Fruit fly (Drosophila melanogaster): ENCODE measurements around the gene E2f1.

The E2f1 gene

DNA sequence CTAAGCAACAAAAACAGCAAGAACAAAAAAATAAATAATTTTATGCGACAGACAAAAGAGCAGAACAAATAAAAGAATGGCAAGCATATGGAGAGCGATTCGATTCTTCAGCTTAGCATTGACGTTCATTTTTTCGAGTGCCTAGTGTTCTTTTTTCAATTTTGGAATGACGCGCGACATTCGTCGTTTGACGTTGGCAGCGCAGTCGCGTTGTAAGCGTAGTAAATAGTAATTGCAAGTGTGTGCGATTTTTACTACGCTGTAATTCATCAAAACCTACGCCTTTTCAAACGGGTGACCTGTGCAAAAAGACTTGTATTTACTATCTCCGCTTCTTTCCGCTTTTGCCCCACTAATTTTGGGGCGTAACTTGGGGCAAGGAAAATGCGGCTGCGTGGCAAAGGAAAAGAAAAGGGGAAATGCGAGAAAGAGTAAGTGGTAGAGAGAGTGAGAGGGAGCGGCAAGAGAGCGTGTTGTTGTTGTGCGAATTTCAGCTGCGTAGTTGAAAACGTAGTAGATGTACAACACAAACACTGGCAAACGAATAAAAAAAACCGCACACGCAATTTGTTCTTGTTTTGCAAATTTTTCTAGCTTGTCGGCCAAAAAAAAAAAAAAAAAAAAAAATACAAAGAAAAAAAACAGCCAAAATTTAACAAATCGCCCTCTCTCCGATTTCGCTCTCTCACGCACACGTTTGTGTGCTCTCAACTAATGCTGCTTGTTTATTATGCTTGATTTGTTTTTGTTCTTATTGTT is 79.1 kb downstream of the E2f1 start:
- TF ChIP-seq CG8319 (GFP tag; optimal IDR thresholded peaks at IDR 0.05) (no peak), dsx (GFP tag; optimal IDR thresholded peaks at IDR 0.05; ENCODE audit: poor library complexity, severe bottlenecking) (no peak), topi (GFP tag; optimal IDR thresholded peaks at IDR 0.05) (no peak), CG9139 (GFP tag; optimal IDR thresholded peaks at IDR 0.05) (no peak), pdm3 (GFP tag; optimal IDR thresholded peaks at IDR 0.05) (no peak), fkh (GFP tag; optimal IDR thresholded peaks at IDR 0.05) (peak; percentile 19), ss (GFP tag; optimal IDR thresholded peaks at IDR 0.05) (no peak), CG6276 (GFP tag; optimal IDR thresholded peaks at IDR 0.05) (peak; percentile 36), CG16779 (tag; optimal IDR thresholded peaks at IDR 0.05) (no peak), CG1621 (tag; optimal IDR thresholded peaks at IDR 0.05) (no peak), CG15336 (GFP tag; IDR thresholded peaks at IDR 0.05) (peak; percentile 69), CG8119 (GFP tag; IDR thresholded peaks at IDR 0.05) (peak; percentile 72), CG34406 (GFP tag; optimal IDR thresholded peaks at IDR 0.05) (no peak), Smox (GFP tag; optimal IDR thresholded peaks at IDR 0.05) (no peak), CG6163 (GFP tag; IDR thresholded peaks at IDR 0.05) (peak; percentile 45; the same call in 2 of the 3 replicates), Lpt (GFP tag; optimal IDR thresholded peaks at IDR 0.05) (peak; percentile 8), CG6854 (GFP tag; optimal IDR thresholded peaks at IDR 0.05) (no peak), fd59A (GFP tag; optimal IDR thresholded peaks at IDR 0.05) (no peak), Hr4 (GFP tag; optimal IDR thresholded peaks at IDR 0.05) (no peak), Eip78C (GFP tag) (no peak), Gug (GFP tag; IDR thresholded peaks at IDR 0.05) (peak; percentile 24; the same call in 1 of the 2 replicates), achi (GFP tag; optimal IDR thresholded peaks at IDR 0.05) (no peak), lz (GFP tag; optimal IDR thresholded peaks at IDR 0.05) (no peak), svp (GFP tag) (no peak), CG3032 (tag; optimal IDR thresholded peaks at IDR 0.05) (no peak), Ets96B (tag; optimal IDR thresholded peaks at IDR 0.05) (no peak), Hr38 (GFP tag; optimal IDR thresholded peaks at IDR 0.05) (no peak), dac (GFP tag; optimal IDR thresholded peaks at IDR 0.05) (no peak), Blimp-1 (GFP tag; optimal IDR thresholded peaks at IDR 0.05) (no peak), Sox15 (GFP tag; optimal IDR thresholded peaks at IDR 0.05) (no peak), Sox102F (GFP tag; optimal IDR thresholded peaks at IDR 0.05) (no peak), eg (GFP tag; IDR thresholded peaks at IDR 0.05) (peak; percentile 87), cyc (GFP tag; optimal IDR thresholded peaks at IDR 0.05) (no peak)

DNA sequence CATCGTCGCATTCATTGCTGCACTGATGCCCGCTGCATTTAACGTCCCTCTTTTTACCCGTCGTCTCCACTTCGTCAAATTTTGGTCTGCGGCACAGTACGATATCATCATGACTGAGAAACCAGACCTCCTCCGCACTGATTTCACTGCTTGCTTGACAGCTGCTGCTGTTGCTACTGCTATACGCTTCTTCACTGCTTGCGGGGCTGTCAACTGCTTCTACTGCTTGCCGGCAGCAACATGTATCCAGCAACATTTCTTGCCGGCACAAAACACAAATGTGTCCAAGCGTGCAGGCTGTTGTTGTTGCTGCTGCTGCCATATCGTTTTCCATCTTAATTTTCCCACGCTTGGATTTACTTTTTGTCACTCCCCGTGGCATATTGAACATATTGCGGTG is 80.6 kb downstream of the E2f1 start:
- TF ChIP-seq achi (GFP tag; optimal IDR thresholded peaks at IDR 0.05) (peak; percentile 99), Smox (GFP tag; optimal IDR thresholded peaks at IDR 0.05) (no peak), fd59A (GFP tag; optimal IDR thresholded peaks at IDR 0.05) (no peak), CG32006 (GFP tag; optimal IDR thresholded peaks at IDR 0.05) (no peak), CG15336 (GFP tag; IDR thresholded peaks at IDR 0.05) (0 out of 2 replicates have a peak, but pooled peaks have one; percentile 13), net (GFP tag; optimal IDR thresholded peaks at IDR 0.05) (no peak), CG9139 (GFP tag; optimal IDR thresholded peaks at IDR 0.05) (no peak), OdsH (GFP tag; optimal IDR thresholded peaks at IDR 0.05) (no peak), Blimp-1 (GFP tag; optimal IDR thresholded peaks at IDR 0.05) (no peak)

Measured in whole organism, prepupa.